Fruit fly (Drosophila melanogaster): ENCODE results near the gene CG46448.

CG46448 gene

dm6 chr2L:2363626-2364147, 27.8 kb upstream of the CG46448 start (continued):
- TF ChIP-seq Nf-YB (GFP tag; optimal IDR thresholded peaks at IDR 0.05) (peak; percentile 84), CG7745 (tag; optimal IDR thresholded peaks at IDR 0.05) (no peak), pum (GFP tag; optimal IDR thresholded peaks at IDR 0.05) (peak; percentile 58), fd102C (GFP tag; optimal IDR thresholded peaks at IDR 0.05) (no peak), CG12155 (GFP tag; optimal IDR thresholded peaks at IDR 0.05) (peak; percentile 73), CG5245 (GFP tag; optimal IDR thresholded peaks at IDR 0.05) (peak; percentile 70), CG1832 (GFP tag; optimal IDR thresholded peaks at IDR 0.05) (no peak), CG1529 (GFP tag; optimal IDR thresholded peaks at IDR 0.05) (peak; percentile 80), Rfx (GFP tag; IDR thresholded peaks at IDR 0.05) (peak; percentile 82), CG14710 (tag; optimal IDR thresholded peaks at IDR 0.05) (peak; percentile 89), Antp (GFP tag; optimal IDR thresholded peaks at IDR 0.05) (peak; percentile 26), CG6254 (GFP tag; optimal IDR thresholded peaks at IDR 0.05) (peak; percentile 83), CG31388 (GFP tag; optimal IDR thresholded peaks at IDR 0.05) (peak; percentile 26), CG15514 (GFP tag; optimal IDR thresholded peaks at IDR 0.05) (peak; percentile 80), CG18476 (GFP tag; optimal IDR thresholded peaks at IDR 0.05) (peak; percentile 88), CG6813 (GFP tag; optimal IDR thresholded peaks at IDR 0.05) (peak; percentile 87), tup (GFP tag; optimal IDR thresholded peaks at IDR 0.05) (peak; percentile 72), CG30020 (tag; optimal IDR thresholded peaks at IDR 0.05) (peak; percentile 65), scrt (GFP tag; optimal IDR thresholded peaks at IDR 0.05) (peak; percentile 91), slbo (GFP tag; IDR thresholded peaks at IDR 0.05) (peak; percentile 85), gce (GFP tag; IDR thresholded peaks at IDR 0.05) (peak; percentile 55; the same call in 1 of the 3 replicates), usp (GFP tag; optimal IDR thresholded peaks at IDR 0.05) (no peak), CG12391 (tag; optimal IDR thresholded peaks at IDR 0.05) (peak; percentile 89), CG12744 (GFP tag; optimal IDR thresholded peaks at IDR 0.05) (peak; percentile 71), gem (tag; optimal IDR thresholded peaks at IDR 0.05) (peak; percentile 93), CG18619 (GFP tag; optimal IDR thresholded peaks at IDR 0.05) (peak; percentile 85), jigr1 (GFP tag; IDR thresholded peaks at IDR 0.05) (no peak), Med (GFP tag) (peak; percentile 93), Max (GFP tag; optimal IDR thresholded peaks at IDR 0.05) (peak; percentile 87), br (optimal IDR thresholded peaks at IDR 0.05) (no peak), zfh1 (GFP tag; IDR thresholded peaks at IDR 0.05) (peak; percentile 79), CG6683 (GFP tag; optimal IDR thresholded peaks at IDR 0.05) (peak; percentile 80), nom (GFP tag; optimal IDR thresholded peaks at IDR 0.05) (peak; percentile 94), Hmr (GFP tag; optimal IDR thresholded peaks at IDR 0.05) (peak; percentile 90), C15 (GFP tag; IDR thresholded peaks at IDR 0.05) (peak; percentile 82; the same call in 2 of the 3 replicates), Dek (tag; optimal IDR thresholded peaks at IDR 0.05) (peak; percentile 86), CG16863 (GFP tag; optimal IDR thresholded peaks at IDR 0.05) (peak; percentile 18), CTCF (GFP tag; optimal IDR thresholded peaks at IDR 0.05) (peak; percentile 32), BEAF-32 (GFP tag; optimal IDR thresholded peaks at IDR 0.05) (no peak), gfzf (GFP tag; optimal IDR thresholded peaks at IDR 0.05) (no peak), CG17568 (GFP tag; optimal IDR thresholded peaks at IDR 0.05) (peak; percentile 94), CG8388 (GFP tag; optimal IDR thresholded peaks at IDR 0.05) (peak; percentile 92), CrebB (tag; optimal IDR thresholded peaks at IDR 0.05) (peak; percentile 63), yki (optimal IDR thresholded peaks at IDR 0.05) (no peak), CG11247 (GFP tag; IDR thresholded peaks at IDR 0.05) (peak; percentile 54; the same call in 1 of the 2 replicates), Sin3A (optimal IDR thresholded peaks at IDR 0.05) (no peak), CG9876 (GFP tag; optimal IDR thresholded peaks at IDR 0.05) (peak; percentile 34), Chrac-16 (GFP tag; optimal IDR thresholded peaks at IDR 0.05) (peak; percentile 78), kah (GFP tag; optimal IDR thresholded peaks at IDR 0.05) (peak; percentile 90), CG10979 (tag; optimal IDR thresholded peaks at IDR 0.05) (peak; percentile 92), CG6654 (GFP tag; optimal IDR thresholded peaks at IDR 0.05) (peak; percentile 58)

All from whole organism, embryonic.